Worm (Caenorhabditis elegans) whole organism, young adult: Measurements from ENCODE around the gene tin-10.
A peak's percentile ranks its signal among the peaks of the same experiment; 100 is the strongest.

Source experiments
- B0261.1 ChIP-seq: sonication (generic microtip); optimal IDR thresholded peaks from 2 replicates; lab custom pipeline; 2016; ENCODE audit warnings: mild to moderate bottlenecking, missing genetic modification characterization, moderate library complexity, missing compliant biosample characterization
- F22D6.2 ChIP-seq: sonication (generic microtip); optimal IDR thresholded peaks from 2 replicates; lab custom pipeline; 2016; ENCODE audit warnings: mild to moderate bottlenecking, missing genetic modification characterization, missing compliant biosample characterization
- F49E8.2 ChIP-seq: sonication (generic microtip); optimal IDR thresholded peaks from 3 replicates; lab custom pipeline; 2017; ENCODE audit warnings: missing genetic modification characterization, mild to moderate bottlenecking, missing compliant biosample characterization, antibody characterized with exemption, moderate library complexity; ENCODE audit not compliant: insufficient read depth
- K12H6.12 ChIP-seq: fragments of 200-800 bp; sonication (Bioruptor generic); optimal IDR thresholded peaks from 2 replicates; lab custom pipeline; 2018; ENCODE audit warnings: mild to moderate bottlenecking, missing genetic modification characterization, missing compliant biosample characterization
- T07F8.4 ChIP-seq: sonication (generic microtip); optimal IDR thresholded peaks from 2 replicates; lab custom pipeline; 2016; ENCODE audit warnings: mild to moderate bottlenecking, missing genetic modification characterization, moderate library complexity, missing compliant biosample characterization
- Y67H2A.10 ChIP-seq: fragments of 200-800 bp; sonication (Bioruptor generic); conservative IDR thresholded peaks from 2 replicates; pipeline ENCODE4 v1.3.6; 2022; ENCODE audit warnings: missing genetic modification reagents, missing genetic modification characterization, missing compliant biosample characterization
- akir-1 ChIP-seq: fragments of 200-800 bp; sonication (Bioruptor generic); optimal IDR thresholded peaks from 2 replicates; lab custom pipeline; 2018; ENCODE audit warnings: mild to moderate bottlenecking, missing genetic modification characterization, moderate library complexity, missing compliant biosample characterization
- ama-1 ChIP-seq, 3 experiments: fragments of 150-350 bp in 1 of 3; sonication (generic microtip) in 2 of 3; optimal IDR thresholded peaks; 2 replicates each; lab custom pipeline; 2014 to 2018; ENCODE audit warnings: missing biosample characterization in 2 of 3, missing genetic modification characterization in 2 of 3, missing genetic modification reagents in 2 of 3
- attf-3 ChIP-seq: fragments of 200-800 bp; sonication (Bioruptor generic); conservative IDR thresholded peaks from 2 replicates; pipeline ENCODE4 v1.3.6; 2022; ENCODE audit warnings: missing genetic modification reagents, missing genetic modification characterization, missing compliant biosample characterization
- bed-2 ChIP-seq: fragments of 200-800 bp; sonication (Bioruptor generic); IDR thresholded peaks from 2 replicates; pipeline ENCODE4 v1.3.6; 2022; ENCODE audit warnings: missing genetic modification reagents, missing genetic modification characterization, missing compliant biosample characterization
- cebp-1 ChIP-seq, 2 experiments: fragments of 200-800 bp in 1 of 2; sonication (Bioruptor generic) in 1 of 2; sonication (generic microtip) in 1 of 2; IDR thresholded peaks in 1 of 2; optimal IDR thresholded peaks in 1 of 2; 2 replicates each; pipeline versions ENCODE4 v1.3.6 to Lab custom; 2017 to 2022; ENCODE audit warnings: missing compliant biosample characterization in 2 of 2, missing genetic modification characterization in 2 of 2, mild to moderate bottlenecking in 1 of 2, missing genetic modification reagents in 1 of 2, moderate library complexity in 1 of 2
- ceh-40 ChIP-seq: fragments of 200-800 bp; sonication (Bioruptor generic); IDR thresholded peaks from 2 replicates; pipeline ENCODE4 v1.3.6; 2022; ENCODE audit warnings: missing genetic modification characterization, missing compliant biosample characterization
- ceh-58 ChIP-seq: fragments of 200-800 bp; sonication (Bioruptor generic); IDR thresholded peaks from 2 replicates; pipeline ENCODE4 v1.3.6; 2022; ENCODE audit warnings: missing genetic modification characterization, missing compliant biosample characterization
- ceh-91 ChIP-seq: fragments of 200-800 bp; sonication (Bioruptor generic); IDR thresholded peaks from 2 replicates; pipeline ENCODE4 v1.3.6; 2022; ENCODE audit warnings: missing genetic modification reagents, missing genetic modification characterization, missing compliant biosample characterization
- dpl-1 ChIP-seq: fragments of 150-350 bp; optimal IDR thresholded peaks from 2 replicates; lab custom pipeline; 2014; ENCODE audit warnings: missing biosample characterization, missing genetic modification reagents, missing genetic modification characterization
- efl-1 ChIP-seq: fragments of 150-350 bp; optimal IDR thresholded peaks from 2 replicates; lab custom pipeline; 2014; ENCODE audit warnings: missing biosample characterization, missing genetic modification reagents, missing genetic modification characterization
- egl-44 ChIP-seq: fragments of 200-800 bp; sonication (Bioruptor generic); IDR thresholded peaks from 2 replicates; pipeline ENCODE4 v1.3.6; 2022; ENCODE audit warnings: missing genetic modification reagents, missing genetic modification characterization, missing compliant biosample characterization
- egrh-3 ChIP-seq: fragments of 200-800 bp; sonication (Bioruptor generic); IDR thresholded peaks from 2 replicates; pipeline ENCODE4 v1.3.6; 2022; ENCODE audit warnings: missing genetic modification reagents, missing genetic modification characterization, missing compliant biosample characterization
- gei-17 ChIP-seq: fragments of 200-800 bp; sonication (Bioruptor generic); optimal IDR thresholded peaks from 2 replicates; lab custom pipeline; 2018; ENCODE audit warnings: mild to moderate bottlenecking, missing genetic modification characterization, missing compliant biosample characterization
- hlh-26 ChIP-seq: fragments of 200-800 bp; sonication (Bioruptor generic); conservative IDR thresholded peaks from 2 replicates; pipeline ENCODE4 v1.3.6; 2022; ENCODE audit warnings: missing genetic modification reagents, missing genetic modification characterization, missing compliant biosample characterization
- hmg-1.2 ChIP-seq: fragments of 200-800 bp; sonication (Bioruptor generic); IDR thresholded peaks from 2 replicates; pipeline ENCODE4 v1.3.6; 2022; ENCODE audit warnings: missing genetic modification reagents, missing genetic modification characterization, missing compliant biosample characterization
- let-607 ChIP-seq, 2 experiments: fragments of 200-800 bp in 1 of 2; sonication (Bioruptor generic) in 1 of 2; sonication (generic microtip) in 1 of 2; optimal IDR thresholded peaks; 2 replicates each; lab custom pipeline; 2016 to 2018; ENCODE audit warnings: mild to moderate bottlenecking in 2 of 2, missing compliant biosample characterization in 2 of 2, missing genetic modification characterization in 2 of 2, moderate library complexity in 2 of 2, missing genotype in 1 of 2
- madf-8 ChIP-seq: fragments of 200-800 bp; sonication (Bioruptor generic); conservative IDR thresholded peaks from 2 replicates; pipeline ENCODE4 v1.3.6; 2022; ENCODE audit warnings: missing genetic modification reagents, missing genetic modification characterization, missing compliant biosample characterization
- mel-28 ChIP-seq: sonication (generic microtip); optimal IDR thresholded peaks from 2 replicates; lab custom pipeline; 2016; ENCODE audit warnings: borderline replicate concordance, mild to moderate bottlenecking, missing genetic modification characterization, missing compliant biosample characterization
- nfya-1 ChIP-seq: sonication (generic microtip); optimal IDR thresholded peaks from 2 replicates; lab custom pipeline; 2017; ENCODE audit warnings: antibody characterized with exemption, missing compliant biosample characterization, missing genetic modification characterization, borderline replicate concordance; ENCODE audit not compliant: insufficient read depth
- nfyb-1 ChIP-seq: fragments of 200-800 bp; sonication (Bioruptor generic); IDR thresholded peaks from 2 replicates; pipeline ENCODE4 v1.3.6; 2022; ENCODE audit warnings: missing genetic modification reagents, missing genetic modification characterization, missing compliant biosample characterization
- nhr-27 ChIP-seq: fragments of 200-800 bp; sonication (Bioruptor generic); optimal IDR thresholded peaks from 2 replicates; lab custom pipeline; 2018; ENCODE audit warnings: mild to moderate bottlenecking, missing genetic modification characterization, moderate library complexity, missing compliant biosample characterization
- nhr-80 ChIP-seq: sonication (generic microtip); optimal IDR thresholded peaks from 2 replicates; lab custom pipeline; 2016; ENCODE audit warnings: missing genetic modification characterization, missing compliant biosample characterization
- pbrm-1 ChIP-seq: fragments of 200-800 bp; sonication (Bioruptor generic); IDR thresholded peaks from 2 replicates; pipeline ENCODE4 v1.3.6; 2022; ENCODE audit warnings: missing genetic modification reagents, missing genetic modification characterization, missing compliant biosample characterization
- pha-4 ChIP-seq: fragments of 150-350 bp; sonication (generic microtip); optimal IDR thresholded peaks from 2 replicates; lab custom pipeline; 2014; ENCODE audit warnings: missing biosample characterization, missing genetic modification reagents, missing genetic modification characterization
- rcor-1 ChIP-seq: fragments of 200-800 bp; sonication (Bioruptor generic); IDR thresholded peaks from 2 replicates; pipeline ENCODE4 v1.3.6; 2022; ENCODE audit warnings: missing genetic modification reagents, missing genetic modification characterization, missing compliant biosample characterization
- rec-8 ChIP-seq, 2 experiments: sonication (generic microtip); optimal IDR thresholded peaks; 2 replicates each; lab custom pipeline; 2016; ENCODE audit warnings: mild to moderate bottlenecking in 2 of 2, missing genetic modification characterization in 2 of 2, missing genetic modification reagents in 2 of 2, missing genotype in 2 of 2, missing biosample characterization in 1 of 2, missing compliant biosample characterization in 1 of 2, moderate library complexity in 1 of 2
- sdz-38 ChIP-seq: sonication (generic microtip); optimal IDR thresholded peaks from 2 replicates; lab custom pipeline; 2016; ENCODE audit warnings: missing genotype, missing genetic modification characterization, missing compliant biosample characterization
- snpc-1.3 ChIP-seq: sonication (generic microtip); optimal IDR thresholded peaks from 2 replicates; lab custom pipeline; 2017; ENCODE audit warnings: missing genetic modification characterization, mild to moderate bottlenecking, missing compliant biosample characterization, antibody characterized with exemption, moderate library complexity, missing genotype, missing genetic modification reagents; ENCODE audit not compliant: insufficient read depth
- snpc-4 ChIP-seq, 5 experiments: fragments of 150-350 bp in 1 of 5; sonication (generic microtip) in 4 of 5; optimal IDR thresholded peaks; 2 replicates each; lab custom pipeline; 2014 to 2018; ENCODE audit warnings: missing genetic modification characterization in 5 of 5, missing biosample characterization in 3 of 5, antibody characterized with exemption in 2 of 5, mild to moderate bottlenecking in 2 of 5, missing compliant biosample characterization in 2 of 5, missing genotype in 2 of 5, moderate library complexity in 2 of 5, missing genetic modification reagents in 1 of 5
- tbx-9 ChIP-seq: sonication (generic microtip); optimal IDR thresholded peaks from 2 replicates; lab custom pipeline; 2016; ENCODE audit warnings: borderline replicate concordance, missing genetic modification characterization, inconsistent platforms, missing compliant biosample characterization
- zfh-2 ChIP-seq: fragments of 200-800 bp; sonication (Bioruptor generic); conservative IDR thresholded peaks from 2 replicates; pipeline ENCODE4 v1.3.6; 2022; ENCODE audit warnings: missing genetic modification reagents, missing genetic modification characterization, missing compliant biosample characterization
- ztf-18 ChIP-seq: sonication (generic microtip); optimal IDR thresholded peaks from 2 replicates; lab custom pipeline; 2016; ENCODE audit warnings: missing genotype, mild to moderate bottlenecking, missing genetic modification characterization, missing compliant biosample characterization
- ztf-25 ChIP-seq: fragments of 200-800 bp; sonication (Bioruptor generic); IDR thresholded peaks from 2 replicates; pipeline ENCODE4 v1.3.6; 2022; ENCODE audit warnings: missing genetic modification reagents, missing genetic modification characterization, missing compliant biosample characterization
- ztf-26 ChIP-seq: sonication (generic microtip); optimal IDR thresholded peaks from 2 replicates; lab custom pipeline; 2017; ENCODE audit warnings: missing genetic modification characterization, missing compliant biosample characterization
- ztf-28 ChIP-seq: fragments of 200-800 bp; sonication (Bioruptor generic); IDR thresholded peaks from 2 replicates; pipeline ENCODE4 v1.3.6; 2022; ENCODE audit warnings: missing genetic modification reagents, missing genetic modification characterization, missing compliant biosample characterization

tin-10 gene

DNA sequence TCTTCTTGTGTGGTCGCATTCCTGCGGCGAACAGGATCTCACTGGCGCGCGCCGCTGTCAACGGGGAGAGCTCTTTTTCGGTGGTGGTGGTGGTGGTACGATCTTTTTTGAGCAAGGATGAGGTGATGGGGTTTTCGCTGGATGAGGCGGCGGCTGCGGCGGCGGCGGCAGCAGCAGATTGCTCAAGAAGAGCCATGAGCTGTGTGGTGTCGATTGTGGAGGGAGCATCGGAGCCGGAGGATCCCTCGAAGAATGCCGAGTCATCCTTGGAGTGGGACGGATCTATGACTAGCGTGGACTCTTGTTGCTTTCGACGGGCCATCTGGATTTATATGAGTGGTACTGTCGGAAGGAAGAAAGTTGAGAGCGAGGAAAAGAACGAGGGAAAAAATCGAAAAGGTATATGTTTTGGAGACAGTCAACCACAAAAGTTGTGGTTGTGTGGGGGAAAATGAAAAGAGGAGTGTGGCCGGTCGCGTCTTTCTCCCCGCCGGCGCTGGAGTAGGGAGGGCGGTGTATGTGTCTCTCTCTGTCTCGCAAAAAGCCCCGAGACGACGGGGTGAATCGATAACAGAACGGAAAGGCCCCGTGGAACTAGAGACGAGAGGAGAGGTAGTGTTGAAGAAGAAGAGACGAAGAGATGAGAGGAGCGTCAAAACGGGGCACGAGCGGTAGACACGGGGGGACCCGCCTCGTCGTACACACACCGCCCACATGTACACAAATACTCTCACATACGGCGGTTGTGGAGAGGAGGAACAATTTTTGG lies 36.0 kb downstream of the tin-10 start:
- TF ChIP-seq cebp-1 (GFP tag; IDR thresholded peaks at IDR 0.05; lab: Robert Waterston, UW) (no peak), cebp-1 (tag; optimal IDR thresholded peaks at IDR 0.05; lab: Kevin White, UChicago) (peak; percentile 18), ztf-25 (0 out of 2 replicates have a peak, but pooled peaks have one; percentile 44), egrh-3 (GFP tag; lab: Robert Waterston, UW) (peak; percentile 79; the same call in 1 of the 2 replicates), K12H6.12 (tag; lab: Kevin White, UChicago) (peak; percentile 19), bed-2 (no peak), akir-1 (GFP tag; lab: Kevin White, UChicago) (no peak), snpc-1.3 (tag; lab: Kevin White, UChicago) (no peak), let-607 (tag; optimal IDR thresholded peaks at IDR 0.05; lab: Kevin White, UChicago) (peak in 1 of 2 experiments; percentile 1), nhr-80 (tag; lab: Kevin White, UChicago) (peak; percentile 59), hmg-1.2 (GFP tag; lab: Robert Waterston, UW) (peak; percentile 75; the same call in 1 of the 2 replicates), snpc-4 (GFP tag; optimal IDR thresholded peaks at IDR 0.05; lab: Kevin White, UChicago) (no peak), snpc-4 (tag; optimal IDR thresholded peaks at IDR 0.05; lab: Kevin White, UChicago) (peak in 2 of 4 experiments; percentile 2 to 42), zfh-2 (GFP tag; lab: Robert Waterston, UW) (peak; percentile 65)

- TF ChIP-seq rec-8 (tag; optimal IDR thresholded peaks at IDR 0.05; lab: Kevin White, UChicago) (no peak), gei-17 (GFP tag; lab: Kevin White, UChicago) (no peak), ztf-18 (tag; lab: Kevin White, UChicago) (no peak), ztf-28 (GFP tag; lab: Robert Waterston, UW) (no peak), pha-4 (tag; lab: Kevin White, UChicago) (no peak), B0261.1 (tag; lab: Kevin White, UChicago) (no peak), nfyb-1 (GFP tag; lab: Robert Waterston, UW) (no peak), ama-1 (optimal IDR thresholded peaks at IDR 0.05; lab: Kevin White, UChicago) (no peak), ama-1 (GFP tag; optimal IDR thresholded peaks at IDR 0.05; lab: Kevin White, UChicago) (no peak), ceh-58 (no peak), zfh-2 (GFP tag; lab: Robert Waterston, UW) (no peak), Y67H2A.10 (GFP tag; lab: Robert Waterston, UW) (no peak), T07F8.4 (tag; lab: Kevin White, UChicago) (no peak), ztf-26 (tag; lab: Kevin White, UChicago) (no peak), egl-44 (no peak), let-607 (tag; optimal IDR thresholded peaks at IDR 0.05; lab: Kevin White, UChicago) (peak; percentile 35 to 65), ceh-40 (GFP tag; lab: Robert Waterston, UW) (no peak), nfya-1 (tag; lab: Kevin White, UChicago) (no peak), sdz-38 (tag; lab: Kevin White, UChicago) (no peak), snpc-4 (GFP tag; optimal IDR thresholded peaks at IDR 0.05; lab: Kevin White, UChicago) (no peak), snpc-4 (tag; optimal IDR thresholded peaks at IDR 0.05; lab: Kevin White, UChicago) (peak; percentile 59 to 92 (median 88)), hlh-26 (GFP tag; lab: Robert Waterston, UW) (no peak), dpl-1 (GFP tag; lab: Kevin White, UChicago) (no peak), nhr-80 (tag; lab: Kevin White, UChicago) (peak; percentile 87), ztf-25 (no peak), attf-3 (no peak), tbx-9 (tag; lab: Kevin White, UChicago) (no peak), madf-8 (GFP tag; lab: Robert Waterston, UW) (no peak), F22D6.2 (no peak), mel-28 (tag; lab: Kevin White, UChicago) (no peak), nhr-27 (tag; lab: Kevin White, UChicago) (no peak), ceh-91 (no peak), F49E8.2 (tag; lab: Kevin White, UChicago) (no peak), efl-1 (GFP tag; lab: Kevin White, UChicago) (no peak), pbrm-1 (no peak), rcor-1 (no peak)
These were observed 37.2 kb downstream of the tin-10 start for ce11 chrIII:11465394-11465948.
